Fruit fly (Drosophila melanogaster) whole organism: ENCODE measurements around the gene CG33303.

Experiments used
- Dll ChIP-seq: fragments of >200 bp; optimal IDR thresholded peaks from 2 replicates; lab custom pipeline; 2017
- EcR ChIP-seq, 2 experiments: fragments of >200 bp; optimal IDR thresholded peaks; 2 replicates each; lab custom pipeline; 2017; ENCODE audit warnings: missing biosample characterization in 2 of 2, missing genetic modification characterization in 2 of 2, missing genetic modification reagents in 2 of 2
- pan ChIP-seq: fragments of >200 bp; optimal IDR thresholded peaks from 2 replicates; lab custom pipeline; 2017
- psq ChIP-seq: fragments of >200 bp; optimal IDR thresholded peaks from 2 replicates; lab custom pipeline; 2017
- usp ChIP-seq: fragments of >200 bp; optimal IDR thresholded peaks from 2 replicates; lab custom pipeline; 2017; ENCODE audit warnings: missing biosample characterization, missing genetic modification characterization, mixed read lengths

DNA sequence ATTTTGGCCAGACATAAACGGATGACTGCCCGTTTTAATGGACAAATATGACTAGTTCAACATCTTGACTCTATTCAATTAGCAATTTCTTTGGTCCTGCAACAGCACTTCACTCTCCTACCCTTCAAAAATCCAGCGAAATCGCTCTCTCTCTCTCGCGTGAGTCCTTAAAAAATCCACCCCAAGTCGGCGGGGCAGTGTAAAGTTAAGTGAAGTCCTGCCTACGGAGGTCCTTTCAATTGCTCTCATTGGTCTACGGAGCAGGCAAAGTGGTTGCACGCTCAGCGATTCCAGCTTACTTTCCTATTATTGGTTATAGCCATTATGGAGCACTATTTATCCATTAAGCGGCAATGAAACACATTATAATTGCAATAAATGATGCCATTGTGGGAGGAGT is 21.7 kb downstream of the CG33303 start, which contains the start of gene CG34367:
- TF ChIP-seq psq (lab: Kevin White, UChicago): no peak
- TF ChIP-seq pan (lab: Kevin White, UChicago): no peak
- TF ChIP-seq usp (GFP tag; lab: Kevin White, UChicago): no peak
- no peak for TF ChIP-seq Dll
- no peak for TF ChIP-seq EcR (GFP tag; optimal IDR thresholded peaks at IDR 0.05; lab: Kevin White, UChicago)
